Worm (Caenorhabditis elegans) whole organism, L3 larva: ENCODE data around the gene sax-3.
A peak's percentile ranks its signal among the peaks of the same experiment; 100 is the strongest.

Experiments used
- R02D3.7 ChIP-seq: fragments of 150-350 bp; optimal IDR thresholded peaks from 2 replicates; lab custom pipeline; 2014; ENCODE audit warnings: missing biosample characterization, missing genetic modification characterization
- ZK546.5 ChIP-seq: sonication (generic microtip); optimal IDR thresholded peaks from 2 replicates; lab custom pipeline; 2017; ENCODE audit warnings: missing biosample characterization, missing genetic modification characterization
- ceh-82 ChIP-seq: fragments of 150-350 bp; optimal IDR thresholded peaks from 2 replicates; lab custom pipeline; 2014; ENCODE audit warnings: missing biosample characterization, missing genetic modification characterization
- ceh-9 ChIP-seq: sonication (generic microtip); optimal IDR thresholded peaks from 2 replicates; lab custom pipeline; 2018; ENCODE audit warnings: missing biosample characterization, missing genetic modification characterization
- egl-5 ChIP-seq: fragments of 150-350 bp; optimal IDR thresholded peaks from 2 replicates; lab custom pipeline; 2017; ENCODE audit warnings: missing biosample characterization, missing genetic modification reagents, missing genetic modification characterization, inconsistent platforms
- elt-1 ChIP-seq: fragments of 150-350 bp; optimal IDR thresholded peaks from 2 replicates; lab custom pipeline; 2014; ENCODE audit warnings: missing biosample characterization, missing genetic modification characterization
- elt-2 ChIP-seq: sonication (generic microtip); optimal IDR thresholded peaks from 2 replicates; lab custom pipeline; 2016; ENCODE audit warnings: missing genetic modification reagents, mild to moderate bottlenecking, missing genetic modification characterization, missing compliant biosample characterization
- eor-1 ChIP-seq, 2 experiments: fragments of 150-350 bp; optimal IDR thresholded peaks; 2 replicates each; lab custom pipeline; 2014 to 2018; ENCODE audit warnings: missing biosample characterization in 2 of 2, missing genetic modification characterization in 2 of 2
- fkh-2 ChIP-seq: fragments of 150-350 bp; optimal IDR thresholded peaks from 2 replicates; lab custom pipeline; 2014; ENCODE audit warnings: missing biosample characterization, missing genetic modification reagents, missing genetic modification characterization
- fos-1 ChIP-seq: fragments of 150-350 bp; optimal IDR thresholded peaks from 2 replicates; lab custom pipeline; 2014; ENCODE audit warnings: missing biosample characterization, missing genetic modification characterization
- jun-1 ChIP-seq: fragments of 150-350 bp; optimal IDR thresholded peaks from 2 replicates; lab custom pipeline; 2014; ENCODE audit warnings: missing biosample characterization, missing genetic modification reagents, missing genetic modification characterization
- lin-15B ChIP-seq: fragments of 150-350 bp; optimal IDR thresholded peaks from 2 replicates; lab custom pipeline; 2014; ENCODE audit warnings: missing biosample characterization, missing genetic modification characterization
- lin-39 ChIP-seq: fragments of 150-350 bp; optimal IDR thresholded peaks from 2 replicates; lab custom pipeline; 2018; ENCODE audit warnings: missing biosample characterization, missing genetic modification reagents, missing genetic modification characterization
- mdl-1 ChIP-seq: fragments of 150-350 bp; optimal IDR thresholded peaks from 2 replicates; lab custom pipeline; 2014; ENCODE audit warnings: missing biosample characterization, missing genetic modification characterization
- nhr-12 ChIP-seq: fragments of 150-350 bp; optimal IDR thresholded peaks from 2 replicates; lab custom pipeline; 2014; ENCODE audit warnings: missing biosample characterization, missing genetic modification characterization
- nhr-23 ChIP-seq: fragments of 150-350 bp; optimal IDR thresholded peaks from 2 replicates; lab custom pipeline; 2014; ENCODE audit warnings: missing biosample characterization, missing genetic modification reagents, missing genetic modification characterization
- nhr-237 ChIP-seq: fragments of 150-350 bp; optimal IDR thresholded peaks from 2 replicates; lab custom pipeline; 2014; ENCODE audit warnings: missing biosample characterization, missing genetic modification characterization
- nhr-25 ChIP-seq: sonication (generic microtip); optimal IDR thresholded peaks from 2 replicates; lab custom pipeline; 2017; ENCODE audit warnings: missing biosample characterization, missing genetic modification characterization
- nhr-28 ChIP-seq: fragments of 150-350 bp; optimal IDR thresholded peaks from 2 replicates; lab custom pipeline; 2014; ENCODE audit warnings: missing biosample characterization, missing genetic modification characterization
- nhr-43 ChIP-seq: sonication (generic microtip); optimal IDR thresholded peaks from 2 replicates; lab custom pipeline; 2016; ENCODE audit warnings: mild to moderate bottlenecking, missing genetic modification characterization, missing compliant biosample characterization; ENCODE audit not compliant: poor library complexity, severe bottlenecking
- nhr-67 ChIP-seq: fragments of 150-350 bp; optimal IDR thresholded peaks from 2 replicates; lab custom pipeline; 2014; ENCODE audit warnings: missing biosample characterization, missing genetic modification characterization
- pha-4 ChIP-seq: fragments of 150-350 bp; optimal IDR thresholded peaks from 2 replicates; lab custom pipeline; 2014; ENCODE audit warnings: missing biosample characterization, missing genetic modification reagents, missing genetic modification characterization
- pqm-1 ChIP-seq: fragments of 150-350 bp; optimal IDR thresholded peaks from 2 replicates; lab custom pipeline; 2017; ENCODE audit warnings: missing biosample characterization, missing genetic modification characterization, inconsistent platforms
- sea-2 ChIP-seq: fragments of 150-350 bp; sonication (generic microtip); optimal IDR thresholded peaks from 4 replicates; lab custom pipeline; 2014; ENCODE audit warnings: missing biosample characterization, missing genetic modification reagents, missing genetic modification characterization
- skn-1 ChIP-seq: fragments of 150-350 bp; optimal IDR thresholded peaks from 2 replicates; lab custom pipeline; 2014; ENCODE audit warnings: missing biosample characterization, missing genetic modification characterization
- snpc-4 ChIP-seq: fragments of 150-350 bp; optimal IDR thresholded peaks from 2 replicates; lab custom pipeline; 2014; ENCODE audit warnings: missing biosample characterization, missing genetic modification characterization
- unc-62 ChIP-seq: fragments of 150-350 bp; sonication (generic microtip); optimal IDR thresholded peaks from 4 replicates; lab custom pipeline; 2014; ENCODE audit warnings: missing biosample characterization, missing genetic modification reagents, missing genetic modification characterization
- ztf-11 ChIP-seq: fragments of 150-350 bp; optimal IDR thresholded peaks from 2 replicates; lab custom pipeline; 2014; ENCODE audit warnings: missing biosample characterization, missing genetic modification characterization
- ztf-4 ChIP-seq: fragments of 150-350 bp; optimal IDR thresholded peaks from 2 replicates; lab custom pipeline; 2014; ENCODE audit warnings: missing biosample characterization, missing genetic modification characterization

The sax-3 gene

DNA sequence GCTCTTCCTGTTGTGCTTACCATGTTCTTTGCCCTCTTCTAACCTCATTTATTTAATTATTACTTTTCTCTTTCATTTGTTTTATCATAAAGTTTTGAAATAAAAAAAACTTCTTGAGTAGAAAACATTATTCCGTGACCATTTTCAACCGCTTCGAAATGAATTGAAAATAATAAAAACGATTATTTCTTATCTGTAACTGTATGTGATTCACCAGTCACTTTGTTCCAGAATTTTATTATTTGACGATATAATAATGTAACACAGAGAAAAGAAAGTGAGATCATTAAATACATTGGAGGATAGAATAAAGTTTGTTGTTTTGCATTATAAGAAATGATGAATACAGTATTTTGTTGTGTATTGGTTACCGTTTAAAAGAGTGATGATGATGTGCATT is 39.3 kb upstream of the sax-3 start:
- TF ChIP-seq ztf-4 (no peak), jun-1 (no peak), ceh-82 (tag; lab: Kevin White, UChicago) (no peak), pqm-1 (tag; lab: Kevin White, UChicago) (peak; percentile 70), R02D3.7 (no peak), pha-4 (tag; lab: Kevin White, UChicago) (peak; percentile 41), snpc-4 (tag; lab: Kevin White, UChicago) (no peak), elt-2 (tag; lab: Kevin White, UChicago) (peak; percentile 59), unc-62 (GFP tag; lab: Kevin White, UChicago) (no peak), fkh-2 (no peak), lin-15B (tag; lab: Kevin White, UChicago) (no peak)
- TF ChIP-seq, all 47 proteins: peak for 3

DNA sequence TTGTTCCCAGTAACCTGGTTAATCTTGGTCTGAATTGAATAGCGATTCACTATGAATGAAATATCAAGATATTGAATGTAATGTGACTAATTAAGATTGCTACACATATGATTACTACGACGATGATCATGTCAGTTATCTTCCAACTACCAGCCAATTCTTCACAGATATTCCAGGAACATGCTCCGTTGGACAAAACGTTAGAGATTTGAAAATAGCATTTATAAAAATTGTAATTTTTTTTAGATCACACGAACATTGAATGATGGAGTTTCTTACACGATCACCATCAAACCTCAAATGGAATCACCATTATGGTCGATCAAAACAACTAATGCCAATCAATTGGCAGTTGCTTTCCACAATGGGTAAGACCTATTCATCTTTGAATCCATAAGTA is 37.3 kb upstream of the sax-3 start:
- TF ChIP-seq egl-5 (tag; lab: Kevin White, UChicago), result no peak

DNA sequence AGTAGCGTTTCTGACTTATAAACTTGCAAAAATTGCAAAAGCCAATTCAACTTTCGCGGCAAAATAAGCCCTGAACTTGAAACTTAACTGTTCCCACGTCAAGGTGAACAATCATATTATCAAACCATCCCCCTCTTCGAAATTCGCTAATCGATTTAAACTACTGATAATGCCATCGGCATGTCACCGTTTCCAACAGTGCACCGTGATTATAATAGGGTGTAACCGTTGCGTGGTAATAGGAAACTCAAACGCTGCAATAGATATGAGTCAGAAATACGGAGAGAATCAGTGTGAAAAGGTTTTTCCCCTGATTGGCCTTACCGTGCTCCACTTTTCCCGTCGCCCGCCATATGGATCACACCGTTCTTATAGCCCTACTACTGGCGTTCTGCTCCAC is 35.2 kb upstream of the sax-3 start:
- no peak for TF ChIP-seq mdl-1 (tag; lab: Kevin White, UChicago)
- TF ChIP-seq nhr-25 (tag; lab: Kevin White, UChicago), result no peak
- no peak for TF ChIP-seq nhr-67 (tag; lab: Kevin White, UChicago)
- TF ChIP-seq elt-1 (tag; lab: Kevin White, UChicago), result no peak
- TF ChIP-seq nhr-237 (tag; lab: Kevin White, UChicago), result no peak
- TF ChIP-seq nhr-12 (tag; lab: Kevin White, UChicago), result no peak
- TF ChIP-seq elt-2 (tag; lab: Kevin White, UChicago), result peak; percentile 87
- TF ChIP-seq ztf-11 (tag; lab: Kevin White, UChicago), result no peak
- TF ChIP-seq snpc-4 (tag; lab: Kevin White, UChicago), result no peak
- TF ChIP-seq skn-1 (tag; lab: Kevin White, UChicago), result no peak
- peak; percentile 90 for TF ChIP-seq pqm-1 (tag; lab: Kevin White, UChicago)

DNA sequence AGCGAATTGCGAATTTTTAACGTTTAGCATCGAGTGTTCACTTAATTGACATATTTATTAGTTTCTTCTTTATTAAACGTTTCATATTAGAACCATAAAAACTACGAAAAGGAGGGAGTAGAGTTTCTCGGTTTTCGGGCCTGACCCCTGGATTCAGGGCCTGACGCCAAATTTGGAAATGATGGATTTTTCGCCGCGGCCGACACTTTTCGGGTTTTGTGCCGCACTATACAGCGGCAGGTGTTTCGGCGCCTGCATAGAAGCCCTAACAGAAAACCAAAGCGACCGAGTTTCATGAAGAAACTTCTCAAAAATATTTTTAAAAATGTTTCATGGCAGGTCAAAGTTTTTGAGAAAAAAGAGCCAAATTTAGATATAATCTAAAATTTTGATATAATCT is 34.6 kb upstream of the sax-3 start:
- TF ChIP-seq nhr-25 (tag; lab: Kevin White, UChicago) (no peak), lin-39 (tag; lab: Kevin White, UChicago) (no peak), pqm-1 (tag; lab: Kevin White, UChicago) (no peak), ceh-9 (no peak), jun-1 (no peak), ZK546.5 (tag; lab: Kevin White, UChicago) (no peak)

DNA sequence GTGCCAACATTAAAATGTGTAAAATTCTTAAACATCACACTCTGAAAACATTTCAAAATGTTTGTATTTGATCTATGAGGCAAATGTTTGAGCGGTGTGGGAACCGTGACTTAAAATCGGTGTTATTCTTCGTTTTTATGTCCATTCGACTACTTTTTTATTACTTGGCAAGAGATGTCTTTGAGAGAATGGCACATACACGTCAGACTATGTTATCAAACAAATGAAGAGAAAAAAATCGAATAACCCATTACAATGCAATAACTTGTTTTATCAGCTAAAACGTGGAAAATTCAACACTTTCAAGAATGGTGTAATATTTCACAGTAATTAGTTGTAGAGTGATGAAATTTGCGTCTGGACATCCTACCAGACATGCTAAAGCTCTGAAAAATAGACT is 34.1 kb upstream of the sax-3 start:
- TF ChIP-seq lin-15B (tag; lab: Kevin White, UChicago) (no peak), jun-1 (peak; percentile 14), pqm-1 (tag; lab: Kevin White, UChicago) (peak; percentile 59), elt-2 (tag; lab: Kevin White, UChicago) (peak; percentile 72), nhr-12 (tag; lab: Kevin White, UChicago) (no peak)

DNA sequence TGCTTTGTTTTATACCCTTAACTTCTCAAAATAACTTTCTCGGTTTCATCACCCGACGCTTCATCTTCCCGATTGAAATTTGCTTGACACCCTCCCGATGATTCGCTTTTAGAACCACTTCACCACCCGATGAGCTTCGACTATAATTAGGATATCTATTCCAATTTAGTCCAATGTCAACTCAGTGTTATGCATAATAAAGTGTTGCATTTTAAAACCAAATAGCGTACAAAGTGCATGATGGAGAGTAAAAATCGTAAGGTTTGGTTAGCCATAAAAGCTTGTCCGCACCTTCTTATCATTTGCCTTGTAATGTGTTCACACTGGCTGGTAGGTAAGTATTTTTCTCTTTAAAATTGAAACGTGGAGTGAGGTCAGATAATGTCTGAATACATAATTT is 33.2 kb upstream of the sax-3 start, which contains the start of gene C12D12.1:
C12D12.1 (plus strand) TSS at position 301 of the 400 bp plus-strand sequence.
- TF ChIP-seq R02D3.7, result no peak
- TF ChIP-seq elt-2 (tag; lab: Kevin White, UChicago), result peak; percentile 24
- TF ChIP-seq nhr-43, result no peak
- TF ChIP-seq ceh-9, result no peak
- TF ChIP-seq sea-2 (GFP tag; lab: Kevin White, UChicago), result no peak
- TF ChIP-seq nhr-237 (tag; lab: Kevin White, UChicago), result no peak
- no peak for TF ChIP-seq nhr-28 (tag; lab: Kevin White, UChicago)
- no peak for TF ChIP-seq snpc-4 (tag; lab: Kevin White, UChicago)
- no peak for TF ChIP-seq elt-1 (tag; lab: Kevin White, UChicago)
- TF ChIP-seq jun-1, result no peak
- TF ChIP-seq nhr-25 (tag; lab: Kevin White, UChicago), result no peak
- TF ChIP-seq eor-1 (tag; optimal IDR thresholded peaks at IDR 0.05; lab: Kevin White, UChicago), result no peak
- peak; percentile 16 for TF ChIP-seq pqm-1 (tag; lab: Kevin White, UChicago)

DNA sequence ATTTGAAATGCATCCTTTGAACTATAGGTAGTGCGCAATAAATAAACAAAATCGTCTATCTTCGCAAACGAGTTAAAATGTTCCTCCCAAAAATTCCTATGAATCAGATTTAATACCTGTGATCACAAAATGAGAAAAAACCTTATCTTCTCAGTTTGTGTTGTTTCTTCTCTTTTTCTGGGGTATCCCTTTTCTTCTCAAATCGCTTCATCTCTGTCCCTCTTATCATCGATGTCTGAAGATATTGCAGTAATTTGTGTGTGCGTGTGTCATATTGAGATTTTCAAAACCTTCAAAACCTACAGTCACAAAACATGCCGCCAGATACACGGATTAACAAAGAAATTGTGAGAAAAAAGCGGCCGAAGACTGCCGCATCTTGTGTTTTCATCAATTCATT is 30.0 kb upstream of the sax-3 start, which contains the start of gene glt-1:
glt-1 (plus strand) TSS at position 251 of the 400 bp plus-strand sequence.
- TF ChIP-seq nhr-23 (tag; lab: Kevin White, UChicago) (peak; percentile 39), fos-1 (tag; lab: Kevin White, UChicago) (no peak)
